Worm (Caenorhabditis elegans) whole organism, mixed stage, embryonic: ENCODE measurements around the gene F10B5.3.

Experiments
- drap-1 ChIP-seq: fragments of 200-800 bp; sonication (Bioruptor generic); optimal IDR thresholded peaks from 3 replicates; lab custom pipeline; 2018; ENCODE audit warnings: mild to moderate bottlenecking, missing genetic modification characterization, missing compliant biosample characterization
- elt-3 ChIP-seq: fragments of 150-350 bp; optimal IDR thresholded peaks from 2 replicates; lab custom pipeline; 2014; ENCODE audit warnings: missing biosample characterization, missing genetic modification characterization
- mab-5 ChIP-seq: fragments of 150-350 bp; optimal IDR thresholded peaks from 2 replicates; lab custom pipeline; 2014; ENCODE audit warnings: missing biosample characterization, missing genetic modification characterization
- nhr-12 ChIP-seq: fragments of 150-350 bp; optimal IDR thresholded peaks from 2 replicates; lab custom pipeline; 2014; ENCODE audit warnings: missing biosample characterization, missing genetic modification characterization
- nhr-237 ChIP-seq: fragments of 150-350 bp; optimal IDR thresholded peaks from 2 replicates; lab custom pipeline; 2014; ENCODE audit warnings: missing biosample characterization, missing genetic modification characterization
- pha-4 ChIP-seq: fragments of 150-350 bp; optimal IDR thresholded peaks from 2 replicates; lab custom pipeline; 2018; ENCODE audit warnings: missing biosample characterization, missing genetic modification reagents, missing genetic modification characterization
- snpc-4 ChIP-seq: fragments of 150-350 bp; optimal IDR thresholded peaks from 2 replicates; lab custom pipeline; 2014; ENCODE audit warnings: missing biosample characterization, missing genetic modification characterization
- tbx-8 ChIP-seq: fragments of 200-800 bp; sonication (Bioruptor generic); optimal IDR thresholded peaks from 2 replicates; lab custom pipeline; 2018; ENCODE audit warnings: mild to moderate bottlenecking, missing genetic modification characterization, moderate library complexity, missing compliant biosample characterization
- unc-62 ChIP-seq: fragments of 150-350 bp; optimal IDR thresholded peaks from 2 replicates; lab custom pipeline; 2014; ENCODE audit warnings: missing biosample characterization, missing genetic modification reagents, missing genetic modification characterization

DNA sequence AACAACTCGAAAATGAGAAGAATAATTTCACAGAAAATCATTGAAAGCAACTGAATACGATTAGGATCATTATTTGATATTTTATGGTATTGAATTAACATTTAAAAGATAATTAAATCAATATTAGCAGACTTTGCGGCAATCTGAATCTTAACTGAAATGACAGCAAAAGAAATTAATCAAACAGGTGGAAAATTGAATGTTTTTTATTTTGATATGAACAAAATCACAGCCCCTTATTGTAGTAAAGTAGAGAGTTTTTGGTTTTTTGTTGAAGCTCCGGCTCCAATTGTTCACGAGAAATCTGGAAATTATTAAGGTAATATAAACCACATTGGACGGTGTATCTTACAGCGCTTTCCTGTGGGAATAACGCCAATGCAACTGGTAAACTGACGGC, 47.8 kb downstream of the F10B5.3 start, which contains the start of gene sre-2:
- no peak for TF ChIP-seq elt-3
- no peak for TF ChIP-seq unc-62 (GFP tag; lab: Kevin White, UChicago)
- no peak for TF ChIP-seq snpc-4 (tag; lab: Kevin White, UChicago)
- no peak for TF ChIP-seq pha-4 (tag; lab: Kevin White, UChicago)
- no peak for TF ChIP-seq nhr-12 (tag; lab: Kevin White, UChicago)
- TF ChIP-seq mab-5 (tag; lab: Kevin White, UChicago): no peak
- TF ChIP-seq tbx-8: no peak
- TF ChIP-seq nhr-237 (tag; lab: Kevin White, UChicago): no peak
- TF ChIP-seq drap-1 (GFP tag; lab: Kevin White, UChicago): no peak
